Worm (Caenorhabditis elegans) whole organism, L4 larva: ENCODE results near the gene C35C5.8.

ENCODE experiments used
- F10B5.3 ChIP-seq: sonication (generic microtip); optimal IDR thresholded peaks from 2 replicates; lab custom pipeline; 2016; ENCODE audit warnings: mild to moderate bottlenecking, missing genetic modification characterization, missing compliant biosample characterization
- F26F4.8 ChIP-seq: fragments of 200-800 bp; sonication (Bioruptor generic); conservative IDR thresholded peaks from 2 replicates; pipeline ENCODE4 v1.3.6; 2022; ENCODE audit warnings: missing genetic modification characterization, missing compliant biosample characterization
- F37D6.2 ChIP-seq: sonication (generic microtip); optimal IDR thresholded peaks from 2 replicates; lab custom pipeline; 2016; ENCODE audit warnings: mild to moderate bottlenecking, missing genetic modification characterization, missing compliant biosample characterization
- T20F7.1 ChIP-seq: fragments of 200-800 bp; sonication (Bioruptor generic); optimal IDR thresholded peaks from 2 replicates; lab custom pipeline; 2018; ENCODE audit warnings: mild to moderate bottlenecking, missing genetic modification characterization, missing compliant biosample characterization
- Y105C5A.15 ChIP-seq: fragments of 200-800 bp; sonication (Bioruptor generic); IDR thresholded peaks from 2 replicates; pipeline ENCODE4 v1.3.6; 2022; ENCODE audit warnings: missing genetic modification characterization, missing compliant biosample characterization
- Y5F2A.4 ChIP-seq: fragments of 200-800 bp; sonication (Bioruptor generic); optimal IDR thresholded peaks from 2 replicates; lab custom pipeline; 2018; ENCODE audit warnings: mild to moderate bottlenecking, missing genetic modification characterization, missing compliant biosample characterization
- ZK546.5 ChIP-seq, 2 experiments: sonication (generic microtip); optimal IDR thresholded peaks; 2 replicates each; lab custom pipeline; 2017; ENCODE audit warnings: missing biosample characterization in 2 of 2, missing genetic modification characterization in 2 of 2
- aly-2 ChIP-seq: sonication (generic microtip); optimal IDR thresholded peaks from 2 replicates; lab custom pipeline; 2018; ENCODE audit warnings: missing biosample characterization, missing genetic modification characterization
- arid-1 ChIP-seq: fragments of 200-800 bp; sonication (Bioruptor generic); conservative IDR thresholded peaks from 2 replicates; pipeline ENCODE4 v1.3.6; 2022; ENCODE audit warnings: missing genetic modification reagents, missing genetic modification characterization, missing compliant biosample characterization
- attf-4 ChIP-seq: sonication (generic microtip); optimal IDR thresholded peaks from 3 replicates; lab custom pipeline; 2017; ENCODE audit warnings: missing biosample characterization, missing genetic modification characterization
- ceh-20 ChIP-seq: fragments of 200-800 bp; sonication (Bioruptor generic); IDR thresholded peaks from 2 replicates; pipeline ENCODE4 v1.3.6; 2022; ENCODE audit warnings: missing genetic modification reagents, missing genetic modification characterization, missing compliant biosample characterization
- ceh-44 ChIP-seq: fragments of 200-800 bp; sonication (Bioruptor generic); IDR thresholded peaks from 2 replicates; pipeline ENCODE4 v1.3.6; 2022; ENCODE audit warnings: missing genetic modification reagents, missing genetic modification characterization, missing compliant biosample characterization
- ceh-82 ChIP-seq: sonication (generic microtip); optimal IDR thresholded peaks from 2 replicates; lab custom pipeline; 2017; ENCODE audit warnings: missing biosample characterization, missing genetic modification characterization
- daf-16 ChIP-seq, 3 experiments: sonication (generic microtip); optimal IDR thresholded peaks; 2 replicates each; lab custom pipeline; 2016 to 2017; ENCODE audit warnings: missing genetic modification characterization in 3 of 3, missing genetic modification reagents in 3 of 3, mild to moderate bottlenecking in 2 of 3, missing compliant biosample characterization in 2 of 3, missing biosample characterization in 1 of 3, moderate library complexity in 1 of 3
- daf-8 ChIP-seq: fragments of 200-800 bp; sonication (Bioruptor generic); IDR thresholded peaks from 2 replicates; pipeline ENCODE4 v1.3.6; 2022; ENCODE audit warnings: missing genetic modification characterization, missing compliant biosample characterization
- dmd-6 ChIP-seq: fragments of 200-800 bp; sonication (Bioruptor generic); IDR thresholded peaks from 2 replicates; pipeline ENCODE4 v1.3.6; 2022; ENCODE audit warnings: missing genetic modification reagents, missing genetic modification characterization, missing compliant biosample characterization
- dmd-8 ChIP-seq: fragments of 200-800 bp; sonication (Bioruptor generic); IDR thresholded peaks from 2 replicates; pipeline ENCODE4 v1.3.6; 2022; ENCODE audit warnings: missing genetic modification characterization, missing compliant biosample characterization
- dmd-9 ChIP-seq: fragments of 200-800 bp; sonication (Bioruptor generic); IDR thresholded peaks from 2 replicates; pipeline ENCODE4 v1.3.6; 2022; ENCODE audit warnings: missing genetic modification reagents, missing genetic modification characterization, missing compliant biosample characterization
- dve-1 ChIP-seq: sonication (generic microtip); optimal IDR thresholded peaks from 2 replicates; lab custom pipeline; 2017; ENCODE audit warnings: antibody characterized with exemption, mild to moderate bottlenecking, missing genetic modification characterization, missing compliant biosample characterization; ENCODE audit not compliant: insufficient read depth
- egl-27 ChIP-seq: sonication (generic microtip); optimal IDR thresholded peaks from 3 replicates; lab custom pipeline; 2017; ENCODE audit warnings: missing biosample characterization, missing genetic modification reagents, missing genetic modification characterization
- fos-1 ChIP-seq: fragments of 150-350 bp; optimal IDR thresholded peaks from 2 replicates; lab custom pipeline; 2014; ENCODE audit warnings: missing biosample characterization, missing genetic modification characterization
- hlh-11 ChIP-seq: fragments of 200-800 bp; sonication (Bioruptor generic); optimal IDR thresholded peaks from 2 replicates; lab custom pipeline; 2018; ENCODE audit warnings: mild to moderate bottlenecking, missing genetic modification characterization, missing compliant biosample characterization
- hlh-30 ChIP-seq: sonication (generic microtip); optimal IDR thresholded peaks from 2 replicates; lab custom pipeline; 2017; ENCODE audit warnings: antibody characterized with exemption, mild to moderate bottlenecking, missing genetic modification characterization, missing compliant biosample characterization; ENCODE audit not compliant: insufficient read depth
- lin-1 ChIP-seq: fragments of 200-800 bp; sonication (Bioruptor generic); IDR thresholded peaks from 2 replicates; pipeline ENCODE4 v1.3.6; 2022; ENCODE audit warnings: missing genetic modification reagents, missing genetic modification characterization, missing compliant biosample characterization
- lin-13 ChIP-seq: fragments of 150-350 bp; optimal IDR thresholded peaks from 2 replicates; lab custom pipeline; 2014; ENCODE audit warnings: missing biosample characterization, missing genetic modification reagents, missing genetic modification characterization
- lin-39 ChIP-seq: fragments of 150-350 bp; optimal IDR thresholded peaks from 2 replicates; lab custom pipeline; 2014; ENCODE audit warnings: missing biosample characterization, missing genetic modification reagents, missing genetic modification characterization
- lir-3 ChIP-seq: sonication (generic microtip); optimal IDR thresholded peaks from 2 replicates; lab custom pipeline; 2016; ENCODE audit warnings: mild to moderate bottlenecking, missing genetic modification characterization, missing compliant biosample characterization
- mxl-3 ChIP-seq: fragments of 200-800 bp; sonication (Bioruptor generic); optimal IDR thresholded peaks from 2 replicates; lab custom pipeline; 2018; ENCODE audit warnings: mild to moderate bottlenecking, missing genetic modification characterization, missing compliant biosample characterization
- nhr-10 ChIP-seq: fragments of 150-350 bp; optimal IDR thresholded peaks from 2 replicates; lab custom pipeline; 2014; ENCODE audit warnings: missing biosample characterization, missing genetic modification characterization
- nhr-11 ChIP-seq: fragments of 150-350 bp; optimal IDR thresholded peaks from 2 replicates; lab custom pipeline; 2014; ENCODE audit warnings: missing biosample characterization, missing genetic modification characterization
- nhr-111 ChIP-seq: fragments of 200-800 bp; sonication (Bioruptor generic); optimal IDR thresholded peaks from 2 replicates; lab custom pipeline; 2018; ENCODE audit warnings: mild to moderate bottlenecking, missing genetic modification characterization, missing compliant biosample characterization
- nhr-237 ChIP-seq: sonication (generic microtip); optimal IDR thresholded peaks from 2 replicates; lab custom pipeline; 2017; ENCODE audit warnings: missing biosample characterization, missing genetic modification characterization
- nhr-28 ChIP-seq: fragments of 150-350 bp; optimal IDR thresholded peaks from 2 replicates; lab custom pipeline; 2014; ENCODE audit warnings: missing biosample characterization, missing genetic modification characterization
- nhr-41 ChIP-seq: fragments of 200-800 bp; sonication (Bioruptor generic); IDR thresholded peaks from 2 replicates; pipeline ENCODE4 v1.3.6; 2022; ENCODE audit warnings: missing genetic modification reagents, missing genetic modification characterization, missing compliant biosample characterization
- nhr-48 ChIP-seq: sonication (generic microtip); optimal IDR thresholded peaks from 2 replicates; lab custom pipeline; 2016; ENCODE audit warnings: mild to moderate bottlenecking, missing genetic modification characterization, missing compliant biosample characterization
- nhr-6 ChIP-seq: fragments of 150-350 bp; optimal IDR thresholded peaks from 2 replicates; lab custom pipeline; 2014; ENCODE audit warnings: missing biosample characterization, missing genetic modification characterization
- nhr-76 ChIP-seq: fragments of 150-350 bp; optimal IDR thresholded peaks from 2 replicates; lab custom pipeline; 2014; ENCODE audit warnings: missing biosample characterization, missing genetic modification characterization
- pha-4 ChIP-seq, 2 experiments: fragments of 150-350 bp in 1 of 2; fragments of 200-800 bp in 1 of 2; sonication (Bioruptor generic) in 1 of 2; IDR thresholded peaks in 1 of 2; optimal IDR thresholded peaks in 1 of 2; 2 replicates each; pipeline versions ENCODE4 v1.3.6 to Lab custom; 2014 to 2022; ENCODE audit warnings: missing genetic modification characterization in 2 of 2, missing genetic modification reagents in 2 of 2, missing biosample characterization in 1 of 2, missing compliant biosample characterization in 1 of 2
- pqm-1 ChIP-seq: sonication (generic microtip); optimal IDR thresholded peaks from 2 replicates; lab custom pipeline; 2017; ENCODE audit warnings: missing biosample characterization, missing genetic modification characterization
- rbr-2 ChIP-seq: sonication (generic microtip); optimal IDR thresholded peaks from 2 replicates; lab custom pipeline; 2016; ENCODE audit warnings: missing genotype, missing genetic modification characterization, missing compliant biosample characterization
- sdz-12 ChIP-seq: fragments of 200-800 bp; sonication (Bioruptor generic); optimal IDR thresholded peaks from 2 replicates; lab custom pipeline; 2018; ENCODE audit warnings: mild to moderate bottlenecking, missing genetic modification characterization, missing compliant biosample characterization
- spr-3 ChIP-seq: fragments of 200-800 bp; sonication (Bioruptor generic); optimal IDR thresholded peaks from 2 replicates; lab custom pipeline; 2018; ENCODE audit warnings: mild to moderate bottlenecking, missing genetic modification characterization, missing compliant biosample characterization
- tag-97 ChIP-seq: fragments of 200-800 bp; sonication (Bioruptor generic); IDR thresholded peaks from 2 replicates; pipeline ENCODE4 v1.3.6; 2022; ENCODE audit warnings: missing genetic modification characterization, missing compliant biosample characterization
- unc-130 ChIP-seq: sonication (generic microtip); optimal IDR thresholded peaks from 2 replicates; lab custom pipeline; 2016; ENCODE audit warnings: missing genetic modification reagents, missing genetic modification characterization, missing compliant biosample characterization
- unc-62 ChIP-seq, 3 experiments: fragments of 150-350 bp in 1 of 3; sonication (generic microtip); optimal IDR thresholded peaks in 2 of 3; peaks in 1 of 3; 1 replicate in 1 of 3; 2 replicates in 2 of 3; lab custom pipeline; 2014 to 2017; ENCODE audit warnings: missing biosample characterization in 3 of 3, missing genetic modification characterization in 3 of 3, missing genetic modification reagents in 3 of 3, missing genotype in 1 of 3
- vab-7 ChIP-seq: fragments of 200-800 bp; sonication (Bioruptor generic); IDR thresholded peaks from 2 replicates; pipeline ENCODE4 v1.3.6; 2022; ENCODE audit warnings: missing genetic modification reagents, missing genetic modification characterization, missing compliant biosample characterization
- zfp-3 ChIP-seq: fragments of 200-800 bp; sonication (Bioruptor generic); conservative IDR thresholded peaks from 2 replicates; pipeline ENCODE4 v1.3.6; 2022; ENCODE audit warnings: missing genetic modification reagents, missing genetic modification characterization, missing compliant biosample characterization
- ztf-11 ChIP-seq: fragments of 150-350 bp; optimal IDR thresholded peaks from 2 replicates; lab custom pipeline; 2014; ENCODE audit warnings: missing biosample characterization, missing genetic modification characterization

The C35C5.8 gene

DNA sequence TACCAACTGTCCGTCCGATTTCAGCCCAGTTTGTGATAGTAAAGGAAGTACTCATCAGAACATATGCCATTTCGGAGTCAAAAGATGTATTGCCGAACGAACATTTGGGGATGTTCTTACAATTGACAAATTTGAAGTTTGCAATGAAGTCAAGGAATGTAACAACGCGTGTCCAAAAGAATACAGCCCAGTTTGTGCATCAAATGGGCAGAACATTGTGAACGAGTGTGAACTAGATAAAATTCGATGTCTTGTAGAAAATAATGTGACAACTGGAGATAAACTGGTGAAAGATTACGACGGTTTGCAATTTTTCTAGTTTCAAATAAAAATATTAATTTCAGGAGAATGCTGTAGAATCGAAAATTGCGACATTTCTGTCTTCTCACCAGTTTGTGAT is 25.6 kb upstream of the C35C5.8 start:
- no peak for TF ChIP-seq zfp-3 (GFP tag; lab: Robert Waterston, UW)
- TF ChIP-seq unc-62 (GFP tag; optimal IDR thresholded peaks at IDR 0.05 in 1 of 2; lab: Kevin White, UChicago): peak in 1 of 2 experiments; percentile 91
- TF ChIP-seq unc-62 (tag; optimal IDR thresholded peaks at IDR 0.05; lab: Kevin White, UChicago): no peak
- no peak for TF ChIP-seq Y105C5A.15 (GFP tag; lab: Robert Waterston, UW)

DNA sequence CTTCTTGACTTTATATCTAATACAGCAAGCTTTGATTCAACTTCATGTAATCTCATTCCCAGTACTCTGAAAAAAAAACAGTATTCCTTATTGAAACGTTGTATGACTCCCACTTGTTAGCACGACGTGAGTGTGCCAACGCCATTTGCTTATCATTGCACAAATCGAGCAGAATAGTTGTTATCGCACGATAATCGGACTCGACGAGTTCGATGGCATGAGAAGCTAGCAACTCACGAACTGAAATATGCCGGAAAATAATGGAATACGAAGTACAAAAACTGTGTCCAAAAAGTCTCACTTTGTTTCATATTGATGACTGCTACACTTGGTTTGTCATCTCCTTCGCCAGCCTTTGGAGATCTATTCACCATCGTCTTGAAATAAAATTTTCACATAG is 23.8 kb upstream of the C35C5.8 start:
- TF ChIP-seq nhr-111 (GFP tag; lab: Kevin White, UChicago) (no peak), arid-1 (no peak), dmd-8 (no peak), dve-1 (tag; lab: Kevin White, UChicago) (peak; percentile 57), ztf-11 (no peak), Y5F2A.4 (GFP tag; lab: Kevin White, UChicago) (no peak), vab-7 (GFP tag; lab: Robert Waterston, UW) (no peak), tag-97 (GFP tag; lab: Robert Waterston, UW) (no peak), F10B5.3 (tag; lab: Kevin White, UChicago) (no peak), mxl-3 (GFP tag; lab: Kevin White, UChicago) (peak; percentile 34), lin-39 (tag; lab: Kevin White, UChicago) (no peak), ceh-20 (GFP tag; lab: Robert Waterston, UW) (no peak), lin-13 (no peak), egl-27 (tag; lab: Kevin White, UChicago) (no peak), nhr-28 (tag; lab: Kevin White, UChicago) (peak; percentile 90), nhr-237 (tag; lab: Kevin White, UChicago) (no peak), ceh-44 (GFP tag; lab: Robert Waterston, UW) (no peak), spr-3 (GFP tag; lab: Kevin White, UChicago) (no peak), T20F7.1 (no peak), nhr-6 (tag; lab: Kevin White, UChicago) (no peak), rbr-2 (no peak), unc-62 (GFP tag; optimal IDR thresholded peaks at IDR 0.05 in 1 of 2; lab: Kevin White, UChicago) (peak in 1 of 2 experiments; percentile 54), unc-62 (tag; optimal IDR thresholded peaks at IDR 0.05; lab: Kevin White, UChicago) (no peak), pqm-1 (peak; percentile 96), unc-130 (GFP tag; lab: Kevin White, UChicago) (no peak), ZK546.5 (tag; optimal IDR thresholded peaks at IDR 0.05; lab: Kevin White, UChicago) (no peak), sdz-12 (GFP tag; lab: Kevin White, UChicago) (no peak), aly-2 (no peak), nhr-48 (no peak), attf-4 (no peak), F26F4.8 (GFP tag; lab: Robert Waterston, UW) (no peak), dmd-9 (GFP tag; lab: Robert Waterston, UW) (no peak), nhr-76 (no peak), nhr-11 (tag; lab: Kevin White, UChicago) (no peak), F37D6.2 (tag; lab: Kevin White, UChicago) (no peak), hlh-11 (tag; lab: Kevin White, UChicago) (peak; percentile 69), pha-4 (GFP tag; IDR thresholded peaks at IDR 0.05; lab: Robert Waterston, UW) (no peak), pha-4 (tag; optimal IDR thresholded peaks at IDR 0.05; lab: Kevin White, UChicago) (no peak), daf-16 (GFP tag; optimal IDR thresholded peaks at IDR 0.05; lab: Kevin White, UChicago) (no peak), daf-16 (tag; optimal IDR thresholded peaks at IDR 0.05; lab: Kevin White, UChicago) (peak; percentile 81), zfp-3 (GFP tag; lab: Robert Waterston, UW) (no peak), nhr-10 (no peak), lin-1 (GFP tag; lab: Robert Waterston, UW) (0 out of 2 replicates have a peak, but pooled peaks have one; percentile 24), daf-8 (GFP tag; lab: Robert Waterston, UW) (no peak), dmd-6 (GFP tag; lab: Robert Waterston, UW) (peak; percentile 81), ceh-82 (tag; lab: Kevin White, UChicago) (no peak), lir-3 (tag; lab: Kevin White, UChicago) (no peak), nhr-41 (GFP tag; lab: Robert Waterston, UW) (no peak), fos-1 (tag; lab: Kevin White, UChicago) (no peak), hlh-30 (tag; lab: Kevin White, UChicago) (no peak)
